Fruit fly (Drosophila melanogaster) whole organism: ENCODE results near the gene ko.
A peak's percentile ranks its signal among the peaks of the same experiment; 100 is the strongest.

Experiments used
- CG8478 ChIP-seq: fragments of >200 bp; optimal IDR thresholded peaks from 2 replicates; lab custom pipeline; 2018; ENCODE audit warnings: inconsistent platforms
- Dll ChIP-seq: fragments of >200 bp; optimal IDR thresholded peaks from 2 replicates; lab custom pipeline; 2017
- EcR ChIP-seq, 2 experiments: fragments of >200 bp; optimal IDR thresholded peaks; 2 replicates each; lab custom pipeline; 2017; ENCODE audit warnings: missing biosample characterization in 2 of 2, missing genetic modification characterization in 2 of 2, missing genetic modification reagents in 2 of 2
- pan ChIP-seq: fragments of >200 bp; optimal IDR thresholded peaks from 2 replicates; lab custom pipeline; 2017
- psq ChIP-seq: fragments of >200 bp; optimal IDR thresholded peaks from 2 replicates; lab custom pipeline; 2017

dm6 chr3L:21057568-21057940 is 73.4 kb downstream of the ko start:
- no peak for TF ChIP-seq CG8478 (lab: Kevin White, UChicago)
- TF ChIP-seq Dll: peak; percentile 66
- TF ChIP-seq psq (lab: Kevin White, UChicago): no peak
- TF ChIP-seq pan (lab: Kevin White, UChicago): no peak
- no peak for TF ChIP-seq EcR (GFP tag; optimal IDR thresholded peaks at IDR 0.05; lab: Kevin White, UChicago)
